Worm (Caenorhabditis elegans): ENCODE results near the gene rpl-32.

The rpl-32 gene

ce11 chrII:9057035-9057668 lies at the start of gene rpl-32:
TSS of gene rpl-32 (minus strand) at chrII:9057085.
- TF ChIP-seq snpc-4 (tag; optimal IDR thresholded peaks at IDR 0.05) = no peak
- peak; percentile 72 for TF ChIP-seq nhr-25 (tag; optimal IDR thresholded peaks at IDR 0.05)
- TF ChIP-seq nhr-237 (tag; optimal IDR thresholded peaks at IDR 0.05) = no peak
- TF ChIP-seq ztf-4 (tag; optimal IDR thresholded peaks at IDR 0.05) = peak; percentile 64
- no peak for TF ChIP-seq elt-1 (tag; optimal IDR thresholded peaks at IDR 0.05)
- peak; percentile 78 for TF ChIP-seq lin-13 (GFP tag; optimal IDR thresholded peaks at IDR 0.05)
- TF ChIP-seq nhr-21 (tag; optimal IDR thresholded peaks at IDR 0.05) = peak; percentile 46
- peak; percentile 74 for TF ChIP-seq sma-9 (GFP tag; optimal IDR thresholded peaks at IDR 0.05)
- no peak for TF ChIP-seq sma-9 (tag; optimal IDR thresholded peaks at IDR 0.05)
- peak; percentile 67 for TF ChIP-seq sem-4 (tag; optimal IDR thresholded peaks at IDR 0.05)
- TF ChIP-seq sma-3 (GFP tag; optimal IDR thresholded peaks at IDR 0.05) = peak; percentile 73
- no peak for TF ChIP-seq mbf-1 (tag; optimal IDR thresholded peaks at IDR 0.05)
- TF ChIP-seq lsy-2 (tag; optimal IDR thresholded peaks at IDR 0.05) = peak; percentile 43 to 89
- peak; percentile 69 for TF ChIP-seq gmeb-1 (tag; optimal IDR thresholded peaks at IDR 0.05)
- TF ChIP-seq nhr-77 (tag; optimal IDR thresholded peaks at IDR 0.05) = no peak
- no peak for TF ChIP-seq aly-2 (tag; optimal IDR thresholded peaks at IDR 0.05)
- no peak for TF ChIP-seq egl-27 (tag; optimal IDR thresholded peaks at IDR 0.05)
- no peak for TF ChIP-seq peb-1 (tag; optimal IDR thresholded peaks at IDR 0.05)
- TF ChIP-seq nhr-6 (tag; optimal IDR thresholded peaks at IDR 0.05) = peak; percentile 26
- no peak for TF ChIP-seq nhr-11 (tag; optimal IDR thresholded peaks at IDR 0.05)
- TF ChIP-seq unc-55 (GFP tag; optimal IDR thresholded peaks at IDR 0.05) = peak; percentile 91
- no peak for TF ChIP-seq ztf-1 (GFP tag; conservative IDR thresholded peaks at IDR 0.05)
- no peak for TF ChIP-seq nhr-12 (tag; optimal IDR thresholded peaks at IDR 0.05)
- TF ChIP-seq Y55F3AM.14 (GFP tag; optimal IDR thresholded peaks at IDR 0.05) = no peak
- peak; percentile 56 for TF ChIP-seq blmp-1 (tag; optimal IDR thresholded peaks at IDR 0.05; ENCODE audit: insufficient read depth)
- peak; percentile 86 for TF ChIP-seq lin-11 (tag; optimal IDR thresholded peaks at IDR 0.05)
- TF ChIP-seq nhr-23 (tag; optimal IDR thresholded peaks at IDR 0.05) = no peak
- TF ChIP-seq unc-39 (tag; optimal IDR thresholded peaks at IDR 0.05) = no peak
- peak; percentile 8 for TF ChIP-seq ceh-16 (tag; optimal IDR thresholded peaks at IDR 0.05)
- no peak for TF ChIP-seq dmd-4 (tag; optimal IDR thresholded peaks at IDR 0.05)
- TF ChIP-seq ama-1 (optimal IDR thresholded peaks at IDR 0.05) = peak; percentile 33
- TF ChIP-seq alr-1 (tag; optimal IDR thresholded peaks at IDR 0.05) = no peak
- TF ChIP-seq crh-2 (tag; optimal IDR thresholded peaks at IDR 0.05) = peak; percentile 92
- no peak for TF ChIP-seq R02D3.7 (tag; optimal IDR thresholded peaks at IDR 0.05)
- TF ChIP-seq ZK546.5 (tag; optimal IDR thresholded peaks at IDR 0.05) = no peak
- no peak for TF ChIP-seq ztf-11 (tag; optimal IDR thresholded peaks at IDR 0.05)
- TF ChIP-seq mdl-1 (tag; optimal IDR thresholded peaks at IDR 0.05) = no peak
- TF ChIP-seq zag-1 (tag; optimal IDR thresholded peaks at IDR 0.05) = peak; percentile 34
- no peak for TF ChIP-seq nhr-10 (tag; optimal IDR thresholded peaks at IDR 0.05)
- peak; percentile 63 for TF ChIP-seq F13H6.1 (tag; optimal IDR thresholded peaks at IDR 0.05)
- TF ChIP-seq unc-62 (GFP tag; optimal IDR thresholded peaks at IDR 0.05) = no peak
- no peak for TF ChIP-seq skn-1 (tag; optimal IDR thresholded peaks at IDR 0.05)
- TF ChIP-seq fos-1 (tag; optimal IDR thresholded peaks at IDR 0.05) = peak; percentile 82
- TF ChIP-seq C34F6.9 (tag; optimal IDR thresholded peaks at IDR 0.05) = peak; percentile 91
- TF ChIP-seq lin-39 (tag; optimal IDR thresholded peaks at IDR 0.05) = no peak
- TF ChIP-seq mab-5 (tag; optimal IDR thresholded peaks at IDR 0.05) = no peak
- TF ChIP-seq ceh-82 (tag; optimal IDR thresholded peaks at IDR 0.05) = no peak
- TF ChIP-seq elt-3 (tag; optimal IDR thresholded peaks at IDR 0.05) = no peak
- TF ChIP-seq nhr-129 (tag; optimal IDR thresholded peaks at IDR 0.05) = peak; percentile 90

Data from whole organism, L2 larva.